Fruit fly (Drosophila melanogaster): ENCODE measurements around the gene CG9853.

DNA sequence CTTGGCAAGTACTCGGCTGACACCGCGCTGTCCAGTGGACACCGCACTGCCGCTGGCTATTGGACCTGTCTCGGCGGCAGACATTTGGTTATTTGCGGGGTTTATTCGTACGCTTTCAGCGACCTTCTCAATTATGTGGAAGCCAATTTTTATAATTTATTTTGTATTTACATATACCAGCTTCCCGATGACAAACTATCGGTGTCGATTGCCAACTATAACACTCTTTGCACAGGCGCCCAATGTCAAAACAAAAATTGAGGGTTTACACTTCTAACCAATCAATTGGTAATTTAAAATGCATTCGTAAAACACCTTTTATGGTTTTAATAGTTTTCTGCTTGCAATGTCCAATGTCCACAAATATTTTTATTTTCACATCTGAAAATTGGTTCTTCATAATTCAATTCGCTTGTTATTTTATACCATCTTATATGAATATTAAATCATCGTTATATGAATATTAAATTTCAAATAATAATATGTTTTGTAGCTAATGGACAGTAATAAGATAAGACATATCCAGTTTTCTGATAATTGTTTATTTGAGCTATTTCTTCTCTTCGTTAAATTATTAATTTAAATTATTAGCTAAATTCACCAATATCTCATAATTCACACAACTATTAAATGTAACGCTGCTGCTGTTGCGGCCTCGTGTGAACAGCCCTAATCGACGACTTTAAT lies 1.9 kb downstream of the CG9853 start:
- TF ChIP-seq chn (GFP tag; optimal IDR thresholded peaks at IDR 0.05): no peak
- no peak for TF ChIP-seq gcm (GFP tag; optimal IDR thresholded peaks at IDR 0.05)

All from whole organism, embryonic.